Worm (Caenorhabditis elegans) whole organism, young adult: Measurements from ENCODE around the gene Y73B6BL.22.

Experiments used
- C06A6.2 ChIP-seq: fragments of 200-800 bp; sonication (Bioruptor generic); conservative IDR thresholded peaks from 2 replicates; pipeline ENCODE4 v1.3.6; 2022; ENCODE audit warnings: missing genetic modification characterization, missing compliant biosample characterization
- F33H1.4 ChIP-seq: fragments of 200-800 bp; sonication (Bioruptor generic); IDR thresholded peaks from 2 replicates; pipeline ENCODE4 v1.3.6; 2022; ENCODE audit warnings: missing genetic modification reagents, missing genetic modification characterization, missing compliant biosample characterization
- F49E8.2 ChIP-seq: sonication (generic microtip); optimal IDR thresholded peaks from 3 replicates; lab custom pipeline; 2017; ENCODE audit warnings: missing genetic modification characterization, mild to moderate bottlenecking, missing compliant biosample characterization, antibody characterized with exemption, moderate library complexity; ENCODE audit not compliant: insufficient read depth
- ceh-91 ChIP-seq: fragments of 200-800 bp; sonication (Bioruptor generic); IDR thresholded peaks from 2 replicates; pipeline ENCODE4 v1.3.6; 2022; ENCODE audit warnings: missing genetic modification reagents, missing genetic modification characterization, missing compliant biosample characterization
- lin-26 ChIP-seq: fragments of 200-800 bp; sonication (Bioruptor generic); IDR thresholded peaks from 2 replicates; pipeline ENCODE4 v1.3.6; 2022; ENCODE audit warnings: missing genetic modification reagents, missing genetic modification characterization, missing compliant biosample characterization
- lir-1 ChIP-seq: fragments of 200-800 bp; sonication (Bioruptor generic); conservative IDR thresholded peaks from 2 replicates; pipeline ENCODE4 v1.3.6; 2022; ENCODE audit warnings: missing genetic modification reagents, missing genetic modification characterization, missing compliant biosample characterization
- madf-3 ChIP-seq: fragments of 200-800 bp; sonication (Bioruptor generic); IDR thresholded peaks from 2 replicates; pipeline ENCODE4 v1.3.6; 2022; ENCODE audit warnings: missing genetic modification reagents, missing genetic modification characterization, missing compliant biosample characterization
- mel-28 ChIP-seq: sonication (generic microtip); optimal IDR thresholded peaks from 2 replicates; lab custom pipeline; 2016; ENCODE audit warnings: borderline replicate concordance, mild to moderate bottlenecking, missing genetic modification characterization, missing compliant biosample characterization
- rpc-1 ChIP-seq, 2 experiments: fragments of 150-350 bp in 1 of 2; sonication (generic microtip) in 1 of 2; optimal IDR thresholded peaks; 2 replicates each; lab custom pipeline; 2014 to 2018; ENCODE audit warnings: missing biosample characterization in 1 of 2, missing genetic modification characterization in 1 of 2, missing genetic modification reagents in 1 of 2, missing genotype in 1 of 2
- snpc-4 ChIP-seq, 5 experiments: fragments of 150-350 bp in 1 of 5; sonication (generic microtip) in 4 of 5; optimal IDR thresholded peaks; 2 replicates each; lab custom pipeline; 2014 to 2018; ENCODE audit warnings: missing genetic modification characterization in 5 of 5, missing biosample characterization in 3 of 5, antibody characterized with exemption in 2 of 5, mild to moderate bottlenecking in 2 of 5, missing compliant biosample characterization in 2 of 5, missing genotype in 2 of 5, moderate library complexity in 2 of 5, missing genetic modification reagents in 1 of 5
- unc-62 ChIP-seq: fragments of 150-350 bp; optimal IDR thresholded peaks from 2 replicates; lab custom pipeline; 2014; ENCODE audit warnings: missing biosample characterization, missing genetic modification reagents, missing genetic modification characterization

- TF ChIP-seq lir-1 (GFP tag; lab: Robert Waterston, UW) (no peak), C06A6.2 (GFP tag; lab: Robert Waterston, UW) (no peak), rpc-1 (optimal IDR thresholded peaks at IDR 0.05; lab: Kevin White, UChicago) (no peak), rpc-1 (tag; optimal IDR thresholded peaks at IDR 0.05; lab: Kevin White, UChicago) (no peak), F49E8.2 (tag; lab: Kevin White, UChicago) (no peak), mel-28 (tag; lab: Kevin White, UChicago) (no peak), ceh-91 (GFP tag; lab: Robert Waterston, UW) (no peak), madf-3 (GFP tag; lab: Robert Waterston, UW) (no peak), unc-62 (GFP tag; lab: Kevin White, UChicago) (no peak), F33H1.4 (GFP tag; lab: Robert Waterston, UW) (no peak), snpc-4 (GFP tag; optimal IDR thresholded peaks at IDR 0.05; lab: Kevin White, UChicago) (no peak), snpc-4 (tag; optimal IDR thresholded peaks at IDR 0.05; lab: Kevin White, UChicago) (no peak), lin-26 (GFP tag; lab: Robert Waterston, UW) (no peak)
Measured at ce11 chrIV:6427223-6427622, 10.8 kb upstream of the Y73B6BL.22 start.
